Worm (Caenorhabditis elegans): Measurements from ENCODE around the gene magi-1.

ce11 chrIV:11691524-11691923 is 23.3 kb upstream of the magi-1 start:
- TF ChIP-seq flt-1 (GFP tag; IDR thresholded peaks at IDR 0.05) (no peak), ref-1 (GFP tag; conservative IDR thresholded peaks at IDR 0.05) (no peak), cog-1 (tag; optimal IDR thresholded peaks at IDR 0.05) (no peak)
